Worm (Caenorhabditis elegans) whole organism, early embryonic: Measurements from ENCODE around the gene ceh-14.

Experiments used
- ama-1 ChIP-seq: fragments of 150-350 bp; optimal IDR thresholded peaks from 2 replicates; lab custom pipeline; 2014
- flt-1 ChIP-seq: fragments of 200-800 bp; sonication (Bioruptor generic); IDR thresholded peaks from 2 replicates; pipeline ENCODE4 v1.3.6; 2022; ENCODE audit warnings: missing genetic modification characterization, missing compliant biosample characterization
- pes-1 ChIP-seq: fragments of 200-800 bp; sonication (Bioruptor generic); IDR thresholded peaks from 2 replicates; pipeline ENCODE4 v1.3.6; 2022; ENCODE audit warnings: missing genetic modification reagents, missing genetic modification characterization, missing compliant biosample characterization
- scrt-1 ChIP-seq: fragments of 200-800 bp; sonication (Bioruptor generic); IDR thresholded peaks from 2 replicates; pipeline ENCODE4 v1.3.6; 2022; ENCODE audit warnings: missing genetic modification characterization, missing compliant biosample characterization
- sea-1 ChIP-seq: fragments of 200-800 bp; sonication (Bioruptor generic); conservative IDR thresholded peaks from 2 replicates; pipeline ENCODE4 v1.3.6; 2022; ENCODE audit warnings: missing genetic modification characterization, missing compliant biosample characterization

ce11 chrX:7554326-7554725 is 21.8 kb upstream of the ceh-14 start, which contains the start of gene F46C8.8:
- TF ChIP-seq ama-1 (lab: Kevin White, UChicago), result no peak
- no peak for TF ChIP-seq pes-1
- TF ChIP-seq flt-1, result no peak
- no peak for TF ChIP-seq scrt-1
- no peak for TF ChIP-seq sea-1
